Worm (Caenorhabditis elegans) whole organism, L4/young adult: ENCODE measurements around the gene T02E9.6.

ENCODE experiments used
- W03F9.2 ChIP-seq: fragments of 150-350 bp; optimal IDR thresholded peaks from 2 replicates; lab custom pipeline; 2014; ENCODE audit warnings: missing biosample characterization, missing genetic modification characterization
- dao-5 ChIP-seq: sonication (generic microtip); optimal IDR thresholded peaks from 2 replicates; lab custom pipeline; 2016; ENCODE audit warnings: missing genotype, missing genetic modification characterization, moderate library complexity, missing compliant biosample characterization
- him-1 ChIP-seq: sonication (generic microtip); optimal IDR thresholded peaks from 2 replicates; lab custom pipeline; 2016; ENCODE audit warnings: missing genotype, missing genetic modification reagents, missing genetic modification characterization, missing compliant biosample characterization

- no peak for TF ChIP-seq him-1
- no peak for TF ChIP-seq dao-5 (tag; lab: Kevin White, UChicago)
- TF ChIP-seq W03F9.2, result no peak
Measured at ce11 chrV:11363575-11363974, 29.5 kb upstream of the T02E9.6 start.
